Fruit fly (Drosophila melanogaster): Measurements from ENCODE around the gene CG9609.
A peak's percentile ranks its signal among the peaks of the same experiment; 100 is the strongest.

The CG9609 gene

dm6 chrX:16813226-16813625 lies 26.4 kb upstream of the CG9609 start (continued):
- no peak for TF ChIP-seq Adf1 (GFP tag; IDR thresholded peaks at IDR 0.05)
- TF ChIP-seq CG10979 (tag; optimal IDR thresholded peaks at IDR 0.05): peak; percentile 34
- peak; percentile 21 for TF ChIP-seq PHDP (tag; optimal IDR thresholded peaks at IDR 0.05)
- peak; percentile 41; the same call in 1 of the 3 replicates for TF ChIP-seq dysf (GFP tag; IDR thresholded peaks at IDR 0.05)
- TF ChIP-seq CG11695 (GFP tag; IDR thresholded peaks at IDR 0.05): peak; percentile 50; the same call in 1 of the 3 replicates
- TF ChIP-seq bcd (GFP tag; optimal IDR thresholded peaks at IDR 0.05): peak; percentile 32
- TF ChIP-seq Sox100B (GFP tag; optimal IDR thresholded peaks at IDR 0.05): peak; percentile 48
- TF ChIP-seq grau (tag; optimal IDR thresholded peaks at IDR 0.05): peak; percentile 35
- TF ChIP-seq bsh (GFP tag; optimal IDR thresholded peaks at IDR 0.05): peak in 1 of 2 experiments; percentile 27
- no peak for TF ChIP-seq CG10654 (GFP tag; optimal IDR thresholded peaks at IDR 0.05)
- TF ChIP-seq Nf-YB (GFP tag; optimal IDR thresholded peaks at IDR 0.05): no peak
- peak; percentile 9 for TF ChIP-seq Ssrp (tag; optimal IDR thresholded peaks at IDR 0.05)
- no peak for TF ChIP-seq pan (optimal IDR thresholded peaks at IDR 0.05)
- peak in 1 of 2 experiments; percentile 39 for TF ChIP-seq pan (GFP tag; optimal IDR thresholded peaks at IDR 0.05 in 1 of 2, IDR thresholded peaks at IDR 0.05 in 1 of 2)
- peak; percentile 37 for TF ChIP-seq CG18262 (tag; optimal IDR thresholded peaks at IDR 0.05)
- TF ChIP-seq Hr3 (GFP tag; optimal IDR thresholded peaks at IDR 0.05): peak; percentile 17
- TF ChIP-seq fru (optimal IDR thresholded peaks at IDR 0.05): no peak
- TF ChIP-seq Ptx1 (GFP tag; IDR thresholded peaks at IDR 0.05): peak; percentile 53
- no peak for TF ChIP-seq yki (optimal IDR thresholded peaks at IDR 0.05)
- peak; percentile 43 for TF ChIP-seq CG12391 (tag; optimal IDR thresholded peaks at IDR 0.05)
- peak; percentile 14 for TF ChIP-seq CG10267 (tag; optimal IDR thresholded peaks at IDR 0.05)
- TF ChIP-seq row (GFP tag; IDR thresholded peaks at IDR 0.05): peak; percentile 52
- 0 out of 2 replicates have a peak, but pooled peaks have one; percentile 15 for TF ChIP-seq seq (GFP tag; IDR thresholded peaks at IDR 0.05)
- no peak for TF ChIP-seq lmd (GFP tag; IDR thresholded peaks at IDR 0.05)
- peak; percentile 13 for TF ChIP-seq CG14710 (tag; optimal IDR thresholded peaks at IDR 0.05)
- TF ChIP-seq H2.0 (GFP tag; IDR thresholded peaks at IDR 0.05): peak; percentile 24; the same call in 1 of the 2 replicates
- TF ChIP-seq prd (optimal IDR thresholded peaks at IDR 0.05): no peak
- TF ChIP-seq prd (GFP tag; IDR thresholded peaks at IDR 0.05): 0 out of 3 replicates have a peak, but pooled peaks have one; percentile 33
- 0 out of 3 replicates have a peak, but pooled peaks have one; percentile 50 for TF ChIP-seq CG11456 (GFP tag; IDR thresholded peaks at IDR 0.05)
- no peak for TF ChIP-seq CG1529 (GFP tag; optimal IDR thresholded peaks at IDR 0.05)
- TF ChIP-seq hkb (optimal IDR thresholded peaks at IDR 0.05): no peak
- peak; percentile 32; the same call in 1 of the 2 replicates for TF ChIP-seq hkb (GFP tag; IDR thresholded peaks at IDR 0.05)
- peak; percentile 48 for TF ChIP-seq nmo (GFP tag; optimal IDR thresholded peaks at IDR 0.05)
- peak; percentile 5 for TF ChIP-seq ind (GFP tag; optimal IDR thresholded peaks at IDR 0.05)
- peak; percentile 4 for TF ChIP-seq CG4424 (GFP tag; optimal IDR thresholded peaks at IDR 0.05)
- TF ChIP-seq unc-4 (GFP tag; IDR thresholded peaks at IDR 0.05; ENCODE audit: partially characterized antibody): no peak
- TF ChIP-seq Ada2b (GFP tag; IDR thresholded peaks at IDR 0.05): peak; percentile 47; the same call in 1 of the 2 replicates
- no peak for TF ChIP-seq ci (GFP tag; IDR thresholded peaks at IDR 0.05)
- TF ChIP-seq lbe (GFP tag; optimal IDR thresholded peaks at IDR 0.05): no peak
- TF ChIP-seq CG17361 (GFP tag; IDR thresholded peaks at IDR 0.05): peak; percentile 48; the same call in 2 of the 3 replicates
- peak; percentile 3 for TF ChIP-seq Asciz (GFP tag; optimal IDR thresholded peaks at IDR 0.05)
- TF ChIP-seq gem (tag; optimal IDR thresholded peaks at IDR 0.05): peak; percentile 59
- peak; percentile 8 for TF ChIP-seq Nf-YC (tag; optimal IDR thresholded peaks at IDR 0.05)
